Fruit fly (Drosophila melanogaster) whole organism, embryonic: ENCODE data around the gene CG15550.
A peak's percentile ranks its signal among the peaks of the same experiment; 100 is the strongest.

Experiments
- BEAF-32 ChIP-seq: fragments of 200-800 bp; sonication (Bioruptor generic); optimal IDR thresholded peaks from 3 replicates; lab custom pipeline; 2017; ENCODE audit warnings: missing biosample characterization, missing genetic modification characterization, mild to moderate bottlenecking, moderate library complexity, missing genetic modification reagents
- BtbVII ChIP-seq: fragments of 200-800 bp; sonication (Bioruptor generic); optimal IDR thresholded peaks from 3 replicates; lab custom pipeline; 2017; ENCODE audit warnings: missing biosample characterization, mild to moderate bottlenecking, missing genetic modification characterization
- CG10209 ChIP-seq: fragments of 200-800 bp; sonication (Bioruptor generic); optimal IDR thresholded peaks from 3 replicates; lab custom pipeline; 2017; ENCODE audit warnings: missing biosample characterization, mild to moderate bottlenecking, missing genetic modification characterization, missing genetic modification reagents
- CG12659 ChIP-seq: fragments of 200-800 bp; sonication (Bioruptor generic); optimal IDR thresholded peaks from 3 replicates; lab custom pipeline; 2017; ENCODE audit warnings: mild to moderate bottlenecking, missing biosample characterization, missing genetic modification reagents, missing genetic modification characterization
- CG15514 ChIP-seq: fragments of 200-800 bp; sonication (Bioruptor generic); optimal IDR thresholded peaks from 3 replicates; lab custom pipeline; 2017; ENCODE audit warnings: missing biosample characterization, missing genetic modification characterization, mild to moderate bottlenecking, moderate library complexity, missing genetic modification reagents
- CG17359 ChIP-seq: fragments of 200-800 bp; sonication (Bioruptor generic); optimal IDR thresholded peaks from 3 replicates; lab custom pipeline; 2018; ENCODE audit warnings: missing biosample characterization, mild to moderate bottlenecking, missing genetic modification characterization, moderate library complexity
- CG17568 ChIP-seq: fragments of 200-800 bp; sonication (Bioruptor generic); optimal IDR thresholded peaks from 2 replicates; lab custom pipeline; 2018; ENCODE audit warnings: missing biosample characterization, mild to moderate bottlenecking, missing genetic modification characterization, moderate library complexity
- CG2120 ChIP-seq: fragments of 200-800 bp; sonication (Bioruptor generic); optimal IDR thresholded peaks from 3 replicates; lab custom pipeline; 2016; ENCODE audit warnings: missing biosample characterization, missing genetic modification characterization
- CG30403 ChIP-seq: fragments of 200-800 bp; sonication (Bioruptor generic); optimal IDR thresholded peaks from 3 replicates; lab custom pipeline; 2016; ENCODE audit warnings: missing biosample characterization, missing genetic modification characterization
- CG33213 ChIP-seq: fragments of 200-800 bp; sonication (Bioruptor generic); optimal IDR thresholded peaks from 3 replicates; lab custom pipeline; 2016; ENCODE audit warnings: missing biosample characterization, missing genetic modification characterization
- CG3847 ChIP-seq: fragments of 200-800 bp; sonication (Bioruptor generic); IDR thresholded peaks from 2 replicates; pipeline ENCODE4 v1.3.6; 2022; ENCODE audit warnings: missing biosample characterization, missing genetic modification characterization
- CG6175 ChIP-seq: fragments of 200-800 bp; sonication (Bioruptor generic); IDR thresholded peaks from 3 replicates; pipeline ENCODE4 v1.3.6; 2022; ENCODE audit warnings: missing biosample characterization, missing genetic modification characterization
- CG6272 ChIP-seq: fragments of 200-800 bp; sonication (Bioruptor generic); IDR thresholded peaks from 2 replicates; pipeline ENCODE4 v1.3.6; 2022; ENCODE audit warnings: missing biosample characterization, missing genetic modification characterization
- CG6854 ChIP-seq: fragments of 200-800 bp; sonication (Bioruptor generic); optimal IDR thresholded peaks from 3 replicates; lab custom pipeline; 2017; ENCODE audit warnings: missing biosample characterization, mild to moderate bottlenecking, missing genetic modification characterization
- CG7745 ChIP-seq: fragments of 200-800 bp; sonication (Bioruptor generic); optimal IDR thresholded peaks from 2 replicates; lab custom pipeline; 2018; ENCODE audit warnings: missing biosample characterization, mild to moderate bottlenecking, missing genetic modification characterization, moderate library complexity
- CG8089 ChIP-seq: fragments of 200-800 bp; sonication (Bioruptor generic); optimal IDR thresholded peaks from 3 replicates; lab custom pipeline; 2016; ENCODE audit warnings: missing biosample characterization, missing genetic modification characterization
- CG8388 ChIP-seq: fragments of 200-800 bp; sonication (Bioruptor generic); optimal IDR thresholded peaks from 2 replicates; lab custom pipeline; 2019; ENCODE audit warnings: missing biosample characterization, mild to moderate bottlenecking, missing genetic modification characterization, moderate library complexity
- CG9876 ChIP-seq: fragments of 200-800 bp; sonication (Bioruptor generic); optimal IDR thresholded peaks from 2 replicates; lab custom pipeline; 2016; ENCODE audit warnings: missing biosample characterization, missing genetic modification characterization
- CG9932 ChIP-seq: fragments of 200-800 bp; sonication (Bioruptor generic); IDR thresholded peaks from 2 replicates; pipeline ENCODE4 v1.3.6; 2022; ENCODE audit warnings: missing biosample characterization, missing genetic modification characterization
- Dfd ChIP-seq, 2 experiments: fragments of >200 bp; optimal IDR thresholded peaks; 2 replicates each; lab custom pipeline; 2017; ENCODE audit warnings: missing biosample characterization in 2 of 2, missing genetic modification characterization in 2 of 2
- Doc3 ChIP-seq: fragments of 200-800 bp; sonication (Bioruptor generic); IDR thresholded peaks from 3 replicates; pipeline ENCODE4 v1.3.6; 2022; ENCODE audit warnings: missing biosample characterization, missing genetic modification characterization; ENCODE audit not compliant: partially characterized antibody
- Fer1 ChIP-seq: fragments of 200-800 bp; sonication (Bioruptor generic); optimal IDR thresholded peaks from 2 replicates; lab custom pipeline; 2017; ENCODE audit warnings: missing biosample characterization, mild to moderate bottlenecking, missing genetic modification characterization
- HmgZ ChIP-seq: fragments of 200-800 bp; sonication (Bioruptor generic); optimal IDR thresholded peaks from 2 replicates; lab custom pipeline; 2018; ENCODE audit warnings: missing biosample characterization, mild to moderate bottlenecking, missing genetic modification characterization
- Hr51 ChIP-seq, 2 experiments: fragments of 200-800 bp; sonication (Bioruptor generic); optimal IDR thresholded peaks; 2 replicates in 1 of 2; 3 replicates in 1 of 2; lab custom pipeline; 2016 to 2018; ENCODE audit warnings: missing biosample characterization in 2 of 2, missing genetic modification characterization in 2 of 2, mild to moderate bottlenecking in 1 of 2, moderate library complexity in 1 of 2
- Neu2 ChIP-seq: fragments of 200-800 bp; sonication (Bioruptor generic); optimal IDR thresholded peaks from 3 replicates; lab custom pipeline; 2016; ENCODE audit warnings: missing biosample characterization, missing genetic modification characterization, borderline replicate concordance
- Pdp1 ChIP-seq, 2 experiments: fragments of 200-800 bp; sonication (Bioruptor generic); optimal IDR thresholded peaks; 3 replicates each; lab custom pipeline; 2016; ENCODE audit warnings: missing biosample characterization in 2 of 2, missing genetic modification characterization in 2 of 2, mild to moderate bottlenecking in 1 of 2, moderate library complexity in 1 of 2
- bigmax ChIP-seq: fragments of 200-800 bp; sonication (Bioruptor generic); optimal IDR thresholded peaks from 2 replicates; lab custom pipeline; 2018; ENCODE audit warnings: missing biosample characterization, mild to moderate bottlenecking, missing genetic modification characterization
- chinmo ChIP-seq: fragments of 200-800 bp; sonication (Bioruptor generic); IDR thresholded peaks from 4 replicates; pipeline ENCODE4 v1.3.6; 2022; ENCODE audit warnings: missing biosample characterization, missing genetic modification characterization; ENCODE audit not compliant: partially characterized antibody
- ci ChIP-seq: fragments of 200-800 bp; sonication (Bioruptor generic); IDR thresholded peaks from 3 replicates; pipeline ENCODE4 v1.3.6; 2022; ENCODE audit warnings: missing biosample characterization, missing genetic modification characterization
- corto ChIP-seq: fragments of 200-800 bp; sonication (Bioruptor generic); optimal IDR thresholded peaks from 2 replicates; lab custom pipeline; 2016; ENCODE audit warnings: missing biosample characterization, mild to moderate bottlenecking, missing genetic modification characterization, moderate library complexity
- en ChIP-seq: fragments of 200-800 bp; sonication (Bioruptor generic); optimal IDR thresholded peaks from 2 replicates; lab custom pipeline; 2016; ENCODE audit warnings: missing biosample characterization, missing genetic modification characterization
- esg ChIP-seq: fragments of 200-800 bp; sonication (Bioruptor generic); conservative IDR thresholded peaks from 2 replicates; pipeline ENCODE4 v1.3.6; 2022; ENCODE audit warnings: missing biosample characterization, missing genetic modification characterization
- fd96Cb ChIP-seq: fragments of 200-800 bp; sonication (Bioruptor generic); optimal IDR thresholded peaks from 2 replicates; lab custom pipeline; 2018; ENCODE audit warnings: missing biosample characterization, mild to moderate bottlenecking, missing genetic modification characterization, moderate library complexity
- hb ChIP-seq: fragments of 200-800 bp; sonication (Bioruptor generic); IDR thresholded peaks from 3 replicates; pipeline ENCODE4 v1.3.6; 2022; ENCODE audit warnings: missing biosample characterization, missing genetic modification characterization; ENCODE audit not compliant: partially characterized antibody
- jigr1 ChIP-seq: fragments of 200-800 bp; sonication (Bioruptor generic); IDR thresholded peaks from 3 replicates; pipeline ENCODE4 v1.3.6; 2022; ENCODE audit warnings: missing biosample characterization, missing genetic modification characterization
- lola ChIP-seq, 3 experiments: fragments of >200 bp in 2 of 3; fragments of 200-800 bp in 1 of 3; sonication (Bioruptor generic) in 1 of 3; optimal IDR thresholded peaks; 2 replicates each; lab custom pipeline; 2017 to 2019; ENCODE audit warnings: missing biosample characterization in 3 of 3, missing genetic modification characterization in 3 of 3, mild to moderate bottlenecking in 1 of 3, moderate library complexity in 1 of 3
- oc ChIP-seq: fragments of 200-800 bp; sonication (Bioruptor generic); optimal IDR thresholded peaks from 2 replicates; lab custom pipeline; 2018; ENCODE audit warnings: missing biosample characterization, mild to moderate bottlenecking, missing genetic modification characterization, moderate library complexity
- p53 ChIP-seq: fragments of 200-800 bp; sonication (Bioruptor generic); optimal IDR thresholded peaks from 2 replicates; lab custom pipeline; 2016; ENCODE audit warnings: missing biosample characterization, missing genetic modification characterization
- pfk ChIP-seq: fragments of 200-800 bp; sonication (Bioruptor generic); optimal IDR thresholded peaks from 2 replicates; lab custom pipeline; 2018; ENCODE audit warnings: missing biosample characterization, mild to moderate bottlenecking, missing genetic modification characterization, moderate library complexity
- prd ChIP-seq, 3 experiments: fragments of >200 bp in 2 of 3; fragments of 200-800 bp in 1 of 3; sonication (Bioruptor generic) in 1 of 3; optimal IDR thresholded peaks in 2 of 3; IDR thresholded peaks in 1 of 3; 2 replicates in 2 of 3; 3 replicates in 1 of 3; pipeline versions ENCODE4 v1.3.6 to Lab custom; 2017 to 2022; ENCODE audit warnings: missing biosample characterization in 1 of 3, missing genetic modification characterization in 1 of 3
- row ChIP-seq: fragments of 200-800 bp; sonication (Bioruptor generic); IDR thresholded peaks from 3 replicates; pipeline ENCODE4 v1.3.6; 2022; ENCODE audit warnings: missing biosample characterization, missing genetic modification characterization
- seq ChIP-seq: fragments of 200-800 bp; sonication (Bioruptor generic); IDR thresholded peaks from 2 replicates; pipeline ENCODE4 v1.3.6; 2022; ENCODE audit warnings: missing biosample characterization, missing genetic modification characterization
- sima ChIP-seq: fragments of 200-800 bp; sonication (Bioruptor generic); optimal IDR thresholded peaks from 2 replicates; lab custom pipeline; 2016; ENCODE audit warnings: missing biosample characterization, missing genetic modification characterization
- vfl ChIP-seq: fragments of 200-800 bp; sonication (Bioruptor generic); optimal IDR thresholded peaks from 2 replicates; lab custom pipeline; 2016; ENCODE audit warnings: missing biosample characterization, missing genetic modification characterization
- wor ChIP-seq: fragments of 200-800 bp; sonication (Bioruptor generic); IDR thresholded peaks from 2 replicates; pipeline ENCODE4 v1.3.6; 2022; ENCODE audit warnings: missing biosample characterization, missing genetic modification characterization
- zen ChIP-seq: fragments of 200-800 bp; sonication (Bioruptor generic); optimal IDR thresholded peaks from 3 replicates; lab custom pipeline; 2018; ENCODE audit warnings: missing biosample characterization, mild to moderate bottlenecking, missing genetic modification characterization, moderate library complexity

The CG15550 gene

DNA sequence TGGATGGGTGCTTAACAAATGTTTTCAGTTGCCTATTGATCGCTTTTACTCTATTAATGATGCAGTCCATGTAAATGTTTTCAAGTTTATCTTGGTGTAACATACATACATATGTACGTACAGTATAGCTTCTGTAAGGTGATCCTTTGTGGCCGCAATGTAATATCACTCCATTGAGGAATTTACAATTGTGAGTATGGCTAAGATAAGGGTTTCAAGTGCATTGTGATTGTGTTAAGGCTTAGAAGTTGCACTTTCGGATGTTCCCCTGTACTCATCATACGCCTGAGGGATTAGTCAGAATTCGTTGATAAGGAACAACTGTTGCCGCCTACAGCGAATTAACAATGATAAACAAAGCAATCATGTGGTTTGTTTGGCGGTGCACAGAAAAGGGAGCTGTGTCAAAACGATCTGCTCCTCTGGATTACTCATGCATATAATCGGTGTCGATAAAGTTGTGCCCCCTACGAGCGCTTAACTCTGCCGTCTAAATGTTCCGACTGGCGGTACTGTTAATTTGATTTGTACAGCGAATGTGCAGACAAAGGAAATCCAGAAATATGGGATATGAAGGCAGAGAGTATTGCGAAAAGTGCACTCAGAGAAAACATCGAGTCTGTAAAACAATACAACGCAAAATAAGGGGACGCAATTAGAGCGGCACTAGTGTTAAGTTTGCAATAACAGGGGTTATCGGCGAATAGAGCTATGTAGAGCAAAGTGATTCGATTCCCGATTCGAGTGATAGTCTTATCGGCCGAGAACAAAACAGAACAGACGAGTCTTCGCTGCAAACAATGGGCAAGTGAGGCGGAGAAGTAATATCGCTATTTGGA lies 49.0 kb downstream of the CG15550 start (continued):
- TF ChIP-seq CG8089 (GFP tag; lab: Kevin White, UChicago), result peak; percentile 47
- TF ChIP-seq chinmo (GFP tag; lab: Robert Waterston, UW), result 0 out of 4 replicates have a peak, but pooled peaks have one; percentile 21
- no peak for TF ChIP-seq BEAF-32
- peak; percentile 47; the same call in 1 of the 2 replicates for TF ChIP-seq CG3847 (GFP tag; lab: Robert Waterston, UW)
- TF ChIP-seq CG17359, result peak; percentile 74
- no peak for TF ChIP-seq CG6854 (GFP tag; lab: Kevin White, UChicago)
- TF ChIP-seq vfl (GFP tag; lab: Kevin White, UChicago), result peak; percentile 35
- TF ChIP-seq fd96Cb (tag; lab: Kevin White, UChicago), result peak; percentile 72
- peak; percentile 66 for TF ChIP-seq CG30403 (GFP tag; lab: Kevin White, UChicago)
- peak; percentile 70 for TF ChIP-seq corto (GFP tag; lab: Kevin White, UChicago)
- TF ChIP-seq bigmax (GFP tag; lab: Kevin White, UChicago), result no peak
- peak; percentile 57 for TF ChIP-seq esg (GFP tag; lab: Robert Waterston, UW)
- TF ChIP-seq CG9932, result peak; percentile 66
- TF ChIP-seq Dfd (GFP tag; optimal IDR thresholded peaks at IDR 0.05; lab: Kevin White, UChicago), result no peak
- peak; percentile 51 for TF ChIP-seq CG8388
- TF ChIP-seq CG15514, result peak; percentile 53
- peak; percentile 45 for TF ChIP-seq CG12659 (GFP tag; lab: Kevin White, UChicago)
- TF ChIP-seq zen (tag; lab: Kevin White, UChicago), result peak; percentile 10
- peak; percentile 5 for TF ChIP-seq HmgZ
- peak; percentile 51 for TF ChIP-seq wor (GFP tag; lab: Robert Waterston, UW)
- TF ChIP-seq hb, result no peak
- no peak for TF ChIP-seq CG17568 (GFP tag; lab: Kevin White, UChicago)
- TF ChIP-seq oc (tag; lab: Kevin White, UChicago), result peak; percentile 71
- TF ChIP-seq Neu2 (GFP tag; lab: Kevin White, UChicago), result no peak
- 0 out of 2 replicates have a peak, but pooled peaks have one; percentile 30 for TF ChIP-seq CG6272 (GFP tag; lab: Robert Waterston, UW)
- no peak for TF ChIP-seq CG7745
- TF ChIP-seq pfk (GFP tag; lab: Kevin White, UChicago), result no peak
- TF ChIP-seq CG33213, result peak; percentile 55
- peak; percentile 32 to 59 for TF ChIP-seq Hr51 (GFP tag; optimal IDR thresholded peaks at IDR 0.05; lab: Kevin White, UChicago)
- TF ChIP-seq CG2120 (GFP tag; lab: Kevin White, UChicago), result peak; percentile 78
- TF ChIP-seq seq, result peak; percentile 42; the same call in 1 of the 2 replicates
- no peak for TF ChIP-seq p53 (GFP tag; lab: Kevin White, UChicago)
- peak; percentile 60 for TF ChIP-seq CG10209 (GFP tag; lab: Kevin White, UChicago)
- no peak for TF ChIP-seq Doc3
- peak; percentile 23 for TF ChIP-seq en (GFP tag; lab: Kevin White, UChicago)
- no peak for TF ChIP-seq BtbVII (GFP tag; lab: Kevin White, UChicago)
- TF ChIP-seq Pdp1 (GFP tag; optimal IDR thresholded peaks at IDR 0.05; lab: Kevin White, UChicago), result peak; percentile 67
- no peak for TF ChIP-seq sima (GFP tag; lab: Kevin White, UChicago)
- TF ChIP-seq ci (GFP tag; lab: Robert Waterston, UW), result peak; percentile 85
- TF ChIP-seq CG9876 (GFP tag; lab: Kevin White, UChicago), result peak; percentile 27
- no peak for TF ChIP-seq prd (optimal IDR thresholded peaks at IDR 0.05; lab: Kevin White, UChicago)
- peak; percentile 77 for TF ChIP-seq prd (GFP tag; IDR thresholded peaks at IDR 0.05; lab: Robert Waterston, UW)
- TF ChIP-seq lola (GFP tag; optimal IDR thresholded peaks at IDR 0.05; lab: Kevin White, UChicago), result peak in 1 of 3 experiments; percentile 23
- no peak for TF ChIP-seq CG6175
- TF ChIP-seq jigr1 (GFP tag; lab: Robert Waterston, UW), result peak; percentile 52; the same call in 1 of the 3 replicates
- TF ChIP-seq row (GFP tag; lab: Robert Waterston, UW), result peak; percentile 79
- TF ChIP-seq Fer1 (GFP tag; lab: Kevin White, UChicago), result peak; percentile 56
